Worm (Caenorhabditis elegans) whole organism, early embryonic: Measurements from ENCODE around the gene tag-151.

Source experiments
- aly-1 ChIP-seq: sonication (generic microtip); optimal IDR thresholded peaks from 2 replicates; lab custom pipeline; 2016; ENCODE audit warnings: missing genetic modification characterization, missing compliant biosample characterization
- ama-1 ChIP-seq: fragments of 150-350 bp; optimal IDR thresholded peaks from 2 replicates; lab custom pipeline; 2014
- flt-1 ChIP-seq: fragments of 200-800 bp; sonication (Bioruptor generic); IDR thresholded peaks from 2 replicates; pipeline ENCODE4 v1.3.6; 2022; ENCODE audit warnings: missing genetic modification characterization, missing compliant biosample characterization
- hmbx-1 ChIP-seq: sonication (generic microtip); optimal IDR thresholded peaks from 2 replicates; lab custom pipeline; 2016; ENCODE audit warnings: mild to moderate bottlenecking, missing genetic modification characterization, missing compliant biosample characterization
- hmg-4 ChIP-seq: fragments of 200-800 bp; sonication (Bioruptor generic); optimal IDR thresholded peaks from 2 replicates; lab custom pipeline; 2018; ENCODE audit warnings: mild to moderate bottlenecking, missing genetic modification characterization, missing compliant biosample characterization
- pes-1 ChIP-seq: fragments of 200-800 bp; sonication (Bioruptor generic); IDR thresholded peaks from 2 replicates; pipeline ENCODE4 v1.3.6; 2022; ENCODE audit warnings: missing genetic modification reagents, missing genetic modification characterization, missing compliant biosample characterization
- sea-1 ChIP-seq: fragments of 200-800 bp; sonication (Bioruptor generic); conservative IDR thresholded peaks from 2 replicates; pipeline ENCODE4 v1.3.6; 2022; ENCODE audit warnings: missing genetic modification characterization, missing compliant biosample characterization
- tbx-37 ChIP-seq: fragments of 200-800 bp; sonication (Bioruptor generic); conservative IDR thresholded peaks from 2 replicates; pipeline ENCODE4 v1.3.6; 2022; ENCODE audit warnings: missing genetic modification reagents, missing genetic modification characterization, missing compliant biosample characterization
- tra-4 ChIP-seq: sonication (generic microtip); optimal IDR thresholded peaks from 2 replicates; lab custom pipeline; 2017; ENCODE audit warnings: missing genetic modification characterization, missing compliant biosample characterization

- TF ChIP-seq tra-4 (tag; lab: Kevin White, UChicago): no peak
- TF ChIP-seq ama-1 (lab: Kevin White, UChicago): no peak
- TF ChIP-seq hmg-4 (GFP tag; lab: Kevin White, UChicago): no peak
- TF ChIP-seq hmbx-1 (tag; lab: Kevin White, UChicago): no peak
- no peak for TF ChIP-seq sea-1 (GFP tag; lab: Robert Waterston, UW)
- TF ChIP-seq aly-1: no peak
- no peak for TF ChIP-seq flt-1 (GFP tag; lab: Robert Waterston, UW)
- no peak for TF ChIP-seq pes-1 (GFP tag; lab: Robert Waterston, UW)
- no peak for TF ChIP-seq tbx-37
Measured at ce11 chrII:4747697-4748096, 37.6 kb downstream of the tag-151 start.
